Worm (Caenorhabditis elegans) whole organism, late embryonic: Measurements from ENCODE around the gene htp-1.
A peak's percentile ranks its signal among the peaks of the same experiment; 100 is the strongest.

ENCODE experiments used
- C08G9.2 ChIP-seq: sonication (generic microtip); optimal IDR thresholded peaks from 2 replicates; lab custom pipeline; 2016; ENCODE audit warnings: mild to moderate bottlenecking, missing genetic modification characterization, moderate library complexity, missing compliant biosample characterization
- C38D4.7 ChIP-seq: fragments of 200-800 bp; sonication (Bioruptor generic); optimal IDR thresholded peaks from 2 replicates; lab custom pipeline; 2018; ENCODE audit warnings: mild to moderate bottlenecking, missing genetic modification characterization, moderate library complexity, missing compliant biosample characterization
- K02D7.2 ChIP-seq: sonication (generic microtip); optimal IDR thresholded peaks from 2 replicates; lab custom pipeline; 2017; ENCODE audit warnings: mild to moderate bottlenecking, missing genetic modification characterization, missing compliant biosample characterization
- K09A11.1 ChIP-seq: sonication (generic microtip); optimal IDR thresholded peaks from 2 replicates; lab custom pipeline; 2017; ENCODE audit warnings: antibody characterized with exemption, mild to moderate bottlenecking, missing genetic modification characterization, missing compliant biosample characterization; ENCODE audit not compliant: insufficient read depth
- Y22D7AL.16 ChIP-seq: sonication (generic microtip); optimal IDR thresholded peaks from 2 replicates; lab custom pipeline; 2016; ENCODE audit warnings: missing genetic modification characterization, missing compliant biosample characterization
- ama-1 ChIP-seq: fragments of 150-350 bp; optimal IDR thresholded peaks from 2 replicates; lab custom pipeline; 2014
- ceh-14 ChIP-seq: sonication (generic microtip); optimal IDR thresholded peaks from 2 replicates; lab custom pipeline; 2016; ENCODE audit warnings: missing genotype, missing genetic modification characterization, missing compliant biosample characterization
- ceh-18 ChIP-seq: sonication (generic microtip); optimal IDR thresholded peaks from 2 replicates; lab custom pipeline; 2016; ENCODE audit warnings: missing genetic modification characterization, missing compliant biosample characterization
- ceh-19 ChIP-seq: fragments of 200-800 bp; sonication (Bioruptor generic); optimal IDR thresholded peaks from 2 replicates; lab custom pipeline; 2018; ENCODE audit warnings: mild to moderate bottlenecking, missing genetic modification characterization, missing compliant biosample characterization
- ceh-30 ChIP-seq: fragments of 150-350 bp; optimal IDR thresholded peaks from 2 replicates; lab custom pipeline; 2014; ENCODE audit warnings: missing biosample characterization, missing genetic modification characterization
- ceh-31 ChIP-seq: sonication (generic microtip); optimal IDR thresholded peaks from 2 replicates; lab custom pipeline; 2016; ENCODE audit warnings: missing genetic modification characterization, missing compliant biosample characterization
- ceh-34 ChIP-seq: sonication (generic microtip); optimal IDR thresholded peaks from 2 replicates; lab custom pipeline; 2016; ENCODE audit warnings: mild to moderate bottlenecking, missing genetic modification characterization, missing compliant biosample characterization
- ceh-45 ChIP-seq: fragments of 200-800 bp; sonication (Bioruptor generic); IDR thresholded peaks from 2 replicates; pipeline ENCODE4 v1.3.6; 2022; ENCODE audit warnings: missing genetic modification reagents, missing genetic modification characterization, missing compliant biosample characterization
- ceh-48 ChIP-seq: sonication (generic microtip); optimal IDR thresholded peaks from 2 replicates; lab custom pipeline; 2016; ENCODE audit warnings: missing genetic modification characterization, inconsistent platforms, missing compliant biosample characterization
- ceh-9 ChIP-seq: sonication (generic microtip); optimal IDR thresholded peaks from 2 replicates; lab custom pipeline; 2016; ENCODE audit warnings: mild to moderate bottlenecking, missing genetic modification characterization, inconsistent platforms, missing compliant biosample characterization
- dmd-4 ChIP-seq: sonication (generic microtip); optimal IDR thresholded peaks from 2 replicates; lab custom pipeline; 2016; ENCODE audit warnings: borderline replicate concordance, missing genetic modification characterization, missing compliant biosample characterization
- dve-1 ChIP-seq: sonication (generic microtip); optimal IDR thresholded peaks from 2 replicates; lab custom pipeline; 2017; ENCODE audit warnings: antibody characterized with exemption, mild to moderate bottlenecking, missing genetic modification characterization, missing compliant biosample characterization
- elt-2 ChIP-seq: sonication (generic microtip); optimal IDR thresholded peaks from 2 replicates; lab custom pipeline; 2016; ENCODE audit warnings: missing genetic modification reagents, missing genetic modification characterization, missing compliant biosample characterization
- elt-4 ChIP-seq: sonication (generic microtip); optimal IDR thresholded peaks from 2 replicates; lab custom pipeline; 2016; ENCODE audit warnings: missing genetic modification characterization, missing compliant biosample characterization
- ets-4 ChIP-seq: sonication (generic microtip); optimal IDR thresholded peaks from 2 replicates; lab custom pipeline; 2016; ENCODE audit warnings: missing genetic modification characterization, missing compliant biosample characterization
- eyg-1 ChIP-seq: sonication (generic microtip); optimal IDR thresholded peaks from 2 replicates; lab custom pipeline; 2016; ENCODE audit warnings: missing genotype, missing genetic modification characterization, missing compliant biosample characterization
- fax-1 ChIP-seq: sonication (generic microtip); optimal IDR thresholded peaks from 2 replicates; lab custom pipeline; 2016; ENCODE audit warnings: missing genotype, missing genetic modification characterization, missing compliant biosample characterization
- fkh-10 ChIP-seq: fragments of 150-350 bp; optimal IDR thresholded peaks from 2 replicates; lab custom pipeline; 2014; ENCODE audit warnings: missing biosample characterization, missing genetic modification reagents, missing genetic modification characterization
- hlh-30 ChIP-seq: sonication (generic microtip); optimal IDR thresholded peaks from 2 replicates; lab custom pipeline; 2017; ENCODE audit warnings: antibody characterized with exemption, missing genetic modification characterization, missing compliant biosample characterization; ENCODE audit not compliant: insufficient read depth
- hlh-6 ChIP-seq: sonication (generic microtip); optimal IDR thresholded peaks from 2 replicates; lab custom pipeline; 2016; ENCODE audit warnings: missing genotype, missing genetic modification characterization, missing compliant biosample characterization
- hlh-8 ChIP-seq: sonication (generic microtip); optimal IDR thresholded peaks from 2 replicates; lab custom pipeline; 2016; ENCODE audit warnings: missing genotype, missing genetic modification characterization, missing compliant biosample characterization
- nfya-1 ChIP-seq: sonication (generic microtip); optimal IDR thresholded peaks from 2 replicates; lab custom pipeline; 2017; ENCODE audit warnings: missing genetic modification characterization, mild to moderate bottlenecking, missing compliant biosample characterization, antibody characterized with exemption, moderate library complexity
- nhr-11 ChIP-seq: fragments of 150-350 bp; optimal IDR thresholded peaks from 2 replicates; lab custom pipeline; 2014; ENCODE audit warnings: missing biosample characterization, missing genetic modification characterization
- npax-4 ChIP-seq: sonication (generic microtip); optimal IDR thresholded peaks from 2 replicates; lab custom pipeline; 2016; ENCODE audit warnings: missing genetic modification characterization, missing compliant biosample characterization
- odd-2 ChIP-seq: sonication (generic microtip); optimal IDR thresholded peaks from 2 replicates; lab custom pipeline; 2017; ENCODE audit warnings: antibody characterized with exemption, mild to moderate bottlenecking, missing genetic modification characterization, missing compliant biosample characterization
- pha-2 ChIP-seq: sonication (generic microtip); optimal IDR thresholded peaks from 2 replicates; lab custom pipeline; 2017; ENCODE audit warnings: mild to moderate bottlenecking, missing genetic modification characterization, missing compliant biosample characterization
- pros-1 ChIP-seq: fragments of 150-350 bp; optimal IDR thresholded peaks from 2 replicates; lab custom pipeline; 2014; ENCODE audit warnings: missing biosample characterization, missing genetic modification reagents, missing genetic modification characterization
- ref-2 ChIP-seq: sonication (generic microtip); optimal IDR thresholded peaks from 2 replicates; lab custom pipeline; 2016; ENCODE audit warnings: missing genetic modification characterization, missing compliant biosample characterization
- rnt-1 ChIP-seq: sonication (generic microtip); optimal IDR thresholded peaks from 2 replicates; lab custom pipeline; 2016; ENCODE audit warnings: missing genetic modification characterization, missing compliant biosample characterization
- syd-9 ChIP-seq: sonication (generic microtip); optimal IDR thresholded peaks from 2 replicates; lab custom pipeline; 2016; ENCODE audit warnings: mild to moderate bottlenecking, missing genetic modification characterization, moderate library complexity, missing compliant biosample characterization
- tbx-2 ChIP-seq: sonication (generic microtip); optimal IDR thresholded peaks from 2 replicates; lab custom pipeline; 2016; ENCODE audit warnings: missing genetic modification characterization, missing compliant biosample characterization
- tbx-7 ChIP-seq: sonication (generic microtip); optimal IDR thresholded peaks from 2 replicates; lab custom pipeline; 2016; ENCODE audit warnings: missing genotype, missing genetic modification characterization, missing compliant biosample characterization
- unc-3 ChIP-seq, 2 experiments: fragments of 200-800 bp in 1 of 2; sonication (Bioruptor generic) in 1 of 2; sonication (generic microtip) in 1 of 2; conservative IDR thresholded peaks in 1 of 2; optimal IDR thresholded peaks in 1 of 2; 2 replicates each; pipeline versions ENCODE4 v1.3.6 to Lab custom; 2016 to 2022; ENCODE audit warnings: missing compliant biosample characterization in 2 of 2, missing genetic modification characterization in 2 of 2, missing genetic modification reagents in 1 of 2
- unc-42 ChIP-seq: sonication (generic microtip); optimal IDR thresholded peaks from 2 replicates; lab custom pipeline; 2016; ENCODE audit warnings: missing genotype, missing genetic modification characterization, missing compliant biosample characterization
- unc-86 ChIP-seq: sonication (generic microtip); optimal IDR thresholded peaks from 2 replicates; lab custom pipeline; 2016; ENCODE audit warnings: missing genetic modification characterization, missing compliant biosample characterization
- ztf-16 ChIP-seq: sonication (generic microtip); optimal IDR thresholded peaks from 2 replicates; lab custom pipeline; 2017; ENCODE audit warnings: missing genetic modification characterization, missing compliant biosample characterization

The htp-1 gene

DNA sequence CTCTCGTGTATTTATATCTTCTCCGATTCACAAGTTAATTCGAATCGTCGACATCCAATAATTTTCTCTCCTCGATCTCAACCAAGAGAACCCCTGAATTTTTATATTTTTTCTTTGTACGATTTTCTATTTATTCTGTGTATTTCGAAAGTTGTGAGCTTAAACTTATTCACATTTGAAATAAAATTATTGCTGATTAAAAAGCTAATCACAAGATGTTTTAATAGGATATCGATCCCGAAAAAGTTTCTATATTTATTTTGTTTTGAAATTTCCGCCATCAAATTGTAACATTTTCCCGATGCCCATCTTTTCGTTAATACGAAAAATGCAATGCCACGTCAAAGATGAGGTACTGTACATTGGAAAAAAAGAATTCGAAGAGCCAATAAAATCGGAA, 5.4 kb upstream of the htp-1 start, which contains the start of gene ZK616.3:
TSS of gene ZK616.3 (plus strand) at position 301 of the 400 bp plus-strand sequence.
- TF ChIP-seq pros-1 (tag; lab: Kevin White, UChicago) (no peak), nhr-11 (tag; lab: Kevin White, UChicago) (no peak), K02D7.2 (no peak), Y22D7AL.16 (tag; lab: Kevin White, UChicago) (no peak), ztf-16 (tag; lab: Kevin White, UChicago) (no peak), hlh-8 (tag; lab: Kevin White, UChicago) (no peak), dve-1 (tag; lab: Kevin White, UChicago) (no peak), ceh-31 (tag; lab: Kevin White, UChicago) (no peak), ceh-14 (tag; lab: Kevin White, UChicago) (no peak), elt-2 (tag; lab: Kevin White, UChicago) (no peak), eyg-1 (tag; lab: Kevin White, UChicago) (no peak), ama-1 (lab: Kevin White, UChicago) (no peak), dmd-4 (no peak)
- TF ChIP-seq, all 69 proteins: peak for 0

DNA sequence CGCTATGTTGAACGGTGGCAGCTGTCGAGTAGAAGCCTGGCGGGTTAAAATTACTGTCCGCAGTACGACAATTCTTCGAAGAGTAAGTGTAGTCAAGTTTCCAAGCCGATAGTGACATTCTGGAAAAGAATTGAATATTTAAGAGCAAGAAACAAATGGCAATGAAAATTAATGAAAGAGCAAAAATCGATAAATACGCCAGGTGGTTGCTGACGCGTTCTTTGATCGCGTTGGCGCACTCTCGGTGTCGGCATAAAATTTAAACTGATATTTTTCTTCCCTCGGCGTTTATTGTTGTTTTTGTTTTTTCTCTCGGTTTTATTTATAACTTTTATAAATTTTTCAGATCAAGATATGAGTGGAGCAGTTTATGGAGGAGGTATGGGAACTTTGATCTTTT, 3.3 kb upstream of the htp-1 start, which contains the start of the genes perm-3 and swsn-6:
TSS of gene perm-3 (minus strand) at position 118 of the 400 bp plus-strand sequence.
TSS of gene swsn-6 (plus strand) at position 347 of the 400 bp plus-strand sequence.
- no peak for TF ChIP-seq elt-4 (tag; lab: Kevin White, UChicago)
- TF ChIP-seq syd-9: no peak
- TF ChIP-seq odd-2 (tag; lab: Kevin White, UChicago): no peak
- TF ChIP-seq K09A11.1 (tag; lab: Kevin White, UChicago): peak; percentile 41
- TF ChIP-seq Y22D7AL.16 (tag; lab: Kevin White, UChicago): no peak
- TF ChIP-seq tbx-7 (tag; lab: Kevin White, UChicago): no peak
- no peak for TF ChIP-seq unc-3 (GFP tag; conservative IDR thresholded peaks at IDR 0.05; lab: Robert Waterston, UW)
- no peak for TF ChIP-seq unc-3 (tag; optimal IDR thresholded peaks at IDR 0.05; lab: Kevin White, UChicago)
- TF ChIP-seq hlh-6 (tag; lab: Kevin White, UChicago): no peak
- TF ChIP-seq tbx-2: peak; percentile 30
- no peak for TF ChIP-seq ama-1 (lab: Kevin White, UChicago)
- peak; percentile 41 for TF ChIP-seq elt-2 (tag; lab: Kevin White, UChicago)
- peak; percentile 35 for TF ChIP-seq nfya-1 (tag; lab: Kevin White, UChicago)
- TF ChIP-seq ceh-31 (tag; lab: Kevin White, UChicago): peak; percentile 30
- no peak for TF ChIP-seq eyg-1 (tag; lab: Kevin White, UChicago)
- TF ChIP-seq fkh-10 (GFP tag; lab: Kevin White, UChicago): no peak
- no peak for TF ChIP-seq ceh-9 (tag; lab: Kevin White, UChicago)
- TF ChIP-seq npax-4 (tag; lab: Kevin White, UChicago): no peak
- no peak for TF ChIP-seq ref-2 (tag; lab: Kevin White, UChicago)
- TF ChIP-seq ceh-19 (GFP tag; lab: Kevin White, UChicago): no peak
- TF ChIP-seq ztf-16 (tag; lab: Kevin White, UChicago): no peak
- TF ChIP-seq rnt-1: no peak
- no peak for TF ChIP-seq C38D4.7
- TF ChIP-seq hlh-30 (tag; lab: Kevin White, UChicago): no peak
- peak; percentile 46 for TF ChIP-seq unc-42 (tag; lab: Kevin White, UChicago)
- peak; percentile 9 for TF ChIP-seq unc-86 (tag; lab: Kevin White, UChicago)
- TF ChIP-seq fax-1 (tag; lab: Kevin White, UChicago): no peak
- TF ChIP-seq C08G9.2 (tag; lab: Kevin White, UChicago): no peak
- TF ChIP-seq ceh-30 (tag; lab: Kevin White, UChicago): peak; percentile 22
- no peak for TF ChIP-seq dmd-4
- peak; percentile 19 for TF ChIP-seq ceh-18 (tag; lab: Kevin White, UChicago)
- TF ChIP-seq ets-4: no peak
- no peak for TF ChIP-seq ceh-45 (GFP tag; lab: Robert Waterston, UW)
- peak; percentile 19 for TF ChIP-seq ceh-14 (tag; lab: Kevin White, UChicago)
- peak; percentile 91 for TF ChIP-seq ceh-48 (tag; lab: Kevin White, UChicago)
- no peak for TF ChIP-seq pha-2 (tag; lab: Kevin White, UChicago)
- peak; percentile 41 for TF ChIP-seq ceh-34 (tag; lab: Kevin White, UChicago)
- TF ChIP-seq, all 69 proteins: peak for 12
